Worm (Caenorhabditis elegans): ENCODE data around the gene F43C9.2.

Gene F43C9.2

DNA sequence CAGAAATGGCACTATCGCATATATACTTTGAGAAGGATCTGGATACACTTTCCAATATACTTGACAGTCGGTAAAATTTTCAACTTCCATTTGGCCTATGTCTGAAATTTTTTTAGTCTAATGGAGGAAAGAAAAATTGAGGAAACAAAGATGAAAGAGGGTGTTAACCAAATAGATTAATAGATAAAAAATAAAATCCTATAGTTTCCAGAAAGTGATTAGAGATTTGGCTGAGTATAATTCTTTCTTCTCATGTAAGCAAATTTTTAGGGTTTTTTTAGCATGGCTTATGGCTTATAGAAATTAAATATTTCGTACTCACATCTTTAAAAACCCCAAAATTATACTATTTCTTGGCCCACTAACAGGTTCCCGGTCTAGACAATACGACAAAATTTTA, 13.5 kb upstream of the F43C9.2 start, which contains the start of gene npr-1:
npr-1 (minus strand) TSS at position 101 of the 400 bp plus-strand sequence.
- TF ChIP-seq hmg-4 (GFP tag; optimal IDR thresholded peaks at IDR 0.05): no peak
- TF ChIP-seq ceh-13 (GFP tag; optimal IDR thresholded peaks at IDR 0.05): no peak
- no peak for TF ChIP-seq B0310.2 (tag; optimal IDR thresholded peaks at IDR 0.05)
- TF ChIP-seq F13C5.2 (tag; optimal IDR thresholded peaks at IDR 0.05): no peak
- no peak for TF ChIP-seq aly-1 (tag; optimal IDR thresholded peaks at IDR 0.05)
- no peak for TF ChIP-seq tbx-37 (GFP tag; conservative IDR thresholded peaks at IDR 0.05)
- no peak for TF ChIP-seq tra-4 (tag; optimal IDR thresholded peaks at IDR 0.05)
- no peak for TF ChIP-seq tbx-11 (GFP tag; IDR thresholded peaks at IDR 0.05)
- no peak for TF ChIP-seq ceh-36 (tag; optimal IDR thresholded peaks at IDR 0.05)
- no peak for TF ChIP-seq ama-1 (optimal IDR thresholded peaks at IDR 0.05)
- no peak for TF ChIP-seq hnd-1 (tag; optimal IDR thresholded peaks at IDR 0.05)
- TF ChIP-seq ets-7 (tag; optimal IDR thresholded peaks at IDR 0.05): no peak
- no peak for TF ChIP-seq scrt-1 (GFP tag; IDR thresholded peaks at IDR 0.05)
- no peak for TF ChIP-seq flt-1 (GFP tag; IDR thresholded peaks at IDR 0.05)
- no peak for TF ChIP-seq hmbx-1 (tag; optimal IDR thresholded peaks at IDR 0.05)
- TF ChIP-seq sea-1 (GFP tag; conservative IDR thresholded peaks at IDR 0.05): no peak
- TF ChIP-seq pes-1 (GFP tag; IDR thresholded peaks at IDR 0.05): no peak

DNA sequence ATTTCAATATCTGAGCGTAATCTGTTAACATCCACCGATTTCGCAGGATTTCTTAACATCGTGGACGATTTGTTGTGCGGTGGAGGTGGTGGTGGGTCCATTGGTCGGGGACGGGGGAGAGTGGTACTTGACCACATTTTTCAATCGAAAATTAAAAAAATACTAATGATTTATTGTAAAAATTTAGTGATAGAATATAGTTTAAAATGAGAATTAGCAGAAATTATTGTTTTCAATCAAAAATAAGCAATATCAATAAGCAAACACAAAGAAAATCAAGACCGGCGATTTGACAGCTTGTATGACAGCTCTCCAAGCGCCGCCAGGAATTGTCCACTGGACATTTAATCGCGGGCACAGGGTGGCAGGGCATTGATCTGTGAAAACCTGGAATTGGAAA, 1.2 kb upstream of the F43C9.2 start, which contains the start of gene hum-10:
hum-10 (minus strand) TSS at position 101 of the 400 bp plus-strand sequence.
- TF ChIP-seq hmbx-1 (tag; optimal IDR thresholded peaks at IDR 0.05) (no peak), sea-1 (GFP tag; conservative IDR thresholded peaks at IDR 0.05) (no peak)

DNA sequence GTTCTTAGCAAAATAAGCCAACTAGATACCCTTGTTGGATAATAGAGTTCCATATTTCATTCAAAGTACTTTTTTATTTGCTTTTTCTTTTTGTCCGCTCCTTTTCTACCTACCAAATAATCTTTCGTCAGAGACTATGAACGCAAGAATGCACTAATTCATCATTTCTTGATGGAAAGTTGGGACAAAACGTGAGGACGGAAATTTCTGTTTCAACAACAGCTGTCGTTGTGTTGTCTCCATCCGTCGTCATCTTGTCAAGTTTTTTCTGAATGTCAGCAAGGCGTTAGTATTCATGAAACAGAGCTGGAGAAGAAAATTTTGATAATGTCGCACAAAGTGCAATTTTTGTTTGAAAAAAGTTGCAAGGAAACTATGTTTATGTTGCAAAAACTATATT, 1.4 kb downstream of the F43C9.2 start:
- TF ChIP-seq tbx-37 (GFP tag; conservative IDR thresholded peaks at IDR 0.05): no peak
- no peak for TF ChIP-seq aly-1 (tag; optimal IDR thresholded peaks at IDR 0.05)
- TF ChIP-seq F13C5.2 (tag; optimal IDR thresholded peaks at IDR 0.05): no peak
- TF ChIP-seq ets-7 (tag; optimal IDR thresholded peaks at IDR 0.05): no peak
- no peak for TF ChIP-seq scrt-1 (GFP tag; IDR thresholded peaks at IDR 0.05)
- TF ChIP-seq ceh-36 (tag; optimal IDR thresholded peaks at IDR 0.05): no peak
- no peak for TF ChIP-seq hnd-1 (tag; optimal IDR thresholded peaks at IDR 0.05)
- TF ChIP-seq hmg-4 (GFP tag; optimal IDR thresholded peaks at IDR 0.05): no peak
- TF ChIP-seq B0310.2 (tag; optimal IDR thresholded peaks at IDR 0.05): no peak

DNA sequence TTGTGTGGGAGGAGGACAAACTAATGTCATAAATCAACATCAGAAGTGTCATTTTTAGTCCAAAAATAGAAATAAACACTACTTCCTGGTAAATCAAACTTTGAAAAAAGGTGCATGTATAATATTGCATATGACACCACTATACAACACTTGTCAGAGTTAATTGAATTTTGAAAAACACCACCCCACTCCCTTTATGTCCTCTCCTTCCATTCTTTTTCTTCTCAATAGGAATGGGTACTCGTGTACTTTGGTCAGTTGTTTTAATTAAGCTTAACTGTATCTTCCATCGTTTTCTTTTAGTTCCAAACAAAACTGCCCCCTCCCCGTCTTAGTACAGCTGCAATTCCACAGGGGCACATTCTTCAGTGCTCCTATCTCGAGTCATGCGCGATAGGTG, 4.1 kb downstream of the F43C9.2 start:
- TF ChIP-seq ama-1 (optimal IDR thresholded peaks at IDR 0.05) (no peak), tbx-11 (GFP tag; IDR thresholded peaks at IDR 0.05) (no peak), sea-1 (GFP tag; conservative IDR thresholded peaks at IDR 0.05) (no peak), ets-7 (tag; optimal IDR thresholded peaks at IDR 0.05) (no peak), hmbx-1 (tag; optimal IDR thresholded peaks at IDR 0.05) (no peak), ceh-13 (GFP tag; optimal IDR thresholded peaks at IDR 0.05) (no peak), aly-1 (tag; optimal IDR thresholded peaks at IDR 0.05) (no peak), ceh-36 (tag; optimal IDR thresholded peaks at IDR 0.05) (no peak), tra-4 (tag; optimal IDR thresholded peaks at IDR 0.05) (no peak), hnd-1 (tag; optimal IDR thresholded peaks at IDR 0.05) (no peak), tbx-37 (GFP tag; conservative IDR thresholded peaks at IDR 0.05) (no peak), flt-1 (GFP tag; IDR thresholded peaks at IDR 0.05) (no peak), pes-1 (GFP tag; IDR thresholded peaks at IDR 0.05) (no peak), F13C5.2 (tag; optimal IDR thresholded peaks at IDR 0.05) (no peak), scrt-1 (GFP tag; IDR thresholded peaks at IDR 0.05) (no peak), hmg-4 (GFP tag; optimal IDR thresholded peaks at IDR 0.05) (no peak), B0310.2 (tag; optimal IDR thresholded peaks at IDR 0.05) (no peak)

DNA sequence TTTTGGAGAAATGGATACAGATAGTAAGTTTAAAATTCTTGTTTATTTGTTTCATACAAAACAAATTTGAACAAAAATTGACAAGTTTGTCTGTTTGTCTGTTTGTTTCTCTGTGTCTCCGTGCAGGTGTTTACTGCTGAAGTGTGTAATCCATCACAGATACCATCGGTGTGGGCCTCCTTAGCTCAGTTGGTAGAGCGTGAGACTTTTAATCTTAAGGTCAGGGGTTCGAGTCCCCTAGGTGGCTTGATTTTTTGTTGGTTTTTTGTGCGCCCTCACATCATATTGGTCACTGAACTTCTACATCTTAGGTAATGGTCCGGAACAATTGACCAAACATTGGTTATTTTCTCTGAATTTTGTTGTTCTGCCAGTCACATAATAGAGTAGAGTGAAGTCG, 5.5 kb downstream of the F43C9.2 start:
- TF ChIP-seq ets-7 (tag; optimal IDR thresholded peaks at IDR 0.05) (no peak), hmbx-1 (tag; optimal IDR thresholded peaks at IDR 0.05) (peak; percentile 38), flt-1 (GFP tag; IDR thresholded peaks at IDR 0.05) (peak; percentile 82), hnd-1 (tag; optimal IDR thresholded peaks at IDR 0.05) (peak; percentile 56), tra-4 (tag; optimal IDR thresholded peaks at IDR 0.05) (no peak), aly-1 (tag; optimal IDR thresholded peaks at IDR 0.05) (peak; percentile 86), tbx-37 (GFP tag; conservative IDR thresholded peaks at IDR 0.05) (peak; percentile 61), sea-1 (GFP tag; conservative IDR thresholded peaks at IDR 0.05) (peak; percentile 83), B0310.2 (tag; optimal IDR thresholded peaks at IDR 0.05) (peak; percentile 21), hmg-4 (GFP tag; optimal IDR thresholded peaks at IDR 0.05) (peak; percentile 52), F13C5.2 (tag; optimal IDR thresholded peaks at IDR 0.05) (peak; percentile 32), ceh-36 (tag; optimal IDR thresholded peaks at IDR 0.05) (peak; percentile 81), scrt-1 (GFP tag; IDR thresholded peaks at IDR 0.05) (peak; percentile 83), tbx-11 (GFP tag; IDR thresholded peaks at IDR 0.05) (peak; percentile 68; the same call in 1 of the 2 replicates), pes-1 (GFP tag; IDR thresholded peaks at IDR 0.05) (peak; percentile 88), ceh-13 (GFP tag; optimal IDR thresholded peaks at IDR 0.05) (peak; percentile 74), ama-1 (optimal IDR thresholded peaks at IDR 0.05) (no peak)

ce11 chrX:4790614-4791013, 7.2 kb downstream of the F43C9.2 start:
- TF ChIP-seq hnd-1 (tag; optimal IDR thresholded peaks at IDR 0.05): no peak
- TF ChIP-seq ama-1 (optimal IDR thresholded peaks at IDR 0.05): no peak
- TF ChIP-seq tra-4 (tag; optimal IDR thresholded peaks at IDR 0.05): no peak
- TF ChIP-seq sea-1 (GFP tag; conservative IDR thresholded peaks at IDR 0.05): no peak
- no peak for TF ChIP-seq flt-1 (GFP tag; IDR thresholded peaks at IDR 0.05)
- no peak for TF ChIP-seq ceh-36 (tag; optimal IDR thresholded peaks at IDR 0.05)
- TF ChIP-seq hmg-4 (GFP tag; optimal IDR thresholded peaks at IDR 0.05): no peak
- no peak for TF ChIP-seq B0310.2 (tag; optimal IDR thresholded peaks at IDR 0.05)
- no peak for TF ChIP-seq ceh-13 (GFP tag; optimal IDR thresholded peaks at IDR 0.05)
- TF ChIP-seq hmbx-1 (tag; optimal IDR thresholded peaks at IDR 0.05): no peak
- TF ChIP-seq pes-1 (GFP tag; IDR thresholded peaks at IDR 0.05): no peak
- TF ChIP-seq tbx-37 (GFP tag; conservative IDR thresholded peaks at IDR 0.05): no peak
- no peak for TF ChIP-seq F13C5.2 (tag; optimal IDR thresholded peaks at IDR 0.05)
- TF ChIP-seq ets-7 (tag; optimal IDR thresholded peaks at IDR 0.05): no peak
- TF ChIP-seq aly-1 (tag; optimal IDR thresholded peaks at IDR 0.05): no peak

ce11 chrX:4792979-4793378, 9.6 kb downstream of the F43C9.2 start, which contains the start of gene F43C9.1:
F43C9.1 (plus strand) TSS chrX:4793279.
- TF ChIP-seq B0310.2 (tag; optimal IDR thresholded peaks at IDR 0.05) (no peak), ama-1 (optimal IDR thresholded peaks at IDR 0.05) (no peak), pes-1 (GFP tag; IDR thresholded peaks at IDR 0.05) (no peak), ceh-36 (tag; optimal IDR thresholded peaks at IDR 0.05) (no peak), hmbx-1 (tag; optimal IDR thresholded peaks at IDR 0.05) (no peak)

Data from whole organism, early embryonic.